Worm (Caenorhabditis elegans) whole organism, young adult: ENCODE measurements around the gene rgs-1.

ENCODE experiments used
- ama-1 ChIP-seq, 3 experiments: fragments of 150-350 bp in 1 of 3; sonication (generic microtip) in 2 of 3; optimal IDR thresholded peaks; 2 replicates each; lab custom pipeline; 2014 to 2018; ENCODE audit warnings: missing biosample characterization in 2 of 3, missing genetic modification characterization in 2 of 3, missing genetic modification reagents in 2 of 3
- nhr-90 ChIP-seq: sonication (generic microtip); optimal IDR thresholded peaks from 2 replicates; lab custom pipeline; 2016; ENCODE audit warnings: missing genotype, mild to moderate bottlenecking, missing genetic modification characterization, missing compliant biosample characterization
- pbrm-1 ChIP-seq: fragments of 200-800 bp; sonication (Bioruptor generic); IDR thresholded peaks from 2 replicates; pipeline ENCODE4 v1.3.6; 2022; ENCODE audit warnings: missing genetic modification reagents, missing genetic modification characterization, missing compliant biosample characterization

- TF ChIP-seq pbrm-1 (GFP tag; lab: Robert Waterston, UW) (no peak), ama-1 (optimal IDR thresholded peaks at IDR 0.05; lab: Kevin White, UChicago) (no peak), ama-1 (GFP tag; optimal IDR thresholded peaks at IDR 0.05; lab: Kevin White, UChicago) (no peak), nhr-90 (tag; lab: Kevin White, UChicago) (no peak)
Measured at ce11 chrIII:10049682-10050081, 33.3 kb upstream of the rgs-1 start, which contains the start of gene T16G12.1.
